Fruit fly (Drosophila melanogaster): ENCODE data around the gene CG10343.

CG10343 gene

DNA sequence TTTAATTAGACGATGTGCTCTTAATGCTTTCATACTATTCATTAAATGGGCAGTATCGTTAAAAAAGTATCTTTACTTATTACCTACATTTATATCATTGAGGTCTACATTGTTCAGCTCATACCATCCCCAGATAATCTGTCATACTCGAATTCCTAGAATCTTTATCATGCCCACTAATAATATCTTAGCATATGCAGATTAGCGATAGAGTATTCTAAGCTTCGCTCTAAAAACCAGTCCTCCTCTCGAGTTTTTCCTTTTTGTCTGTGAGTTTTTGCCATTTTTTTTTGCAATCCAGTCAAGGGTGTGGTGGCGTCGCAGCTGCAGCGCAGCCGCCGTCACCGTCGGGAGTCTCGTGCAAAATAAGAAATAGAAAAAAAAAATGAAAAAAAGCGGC, 49.5 kb downstream of the CG10343 start (continued):
- TF ChIP-seq esn (GFP tag; optimal IDR thresholded peaks at IDR 0.05), result no peak
- no peak for TF ChIP-seq CG31627 (GFP tag; optimal IDR thresholded peaks at IDR 0.05)
- no peak for TF ChIP-seq CG6792 (GFP tag; optimal IDR thresholded peaks at IDR 0.05)
- peak; percentile 38; the same call in 2 of the 3 replicates for TF ChIP-seq CG8119 (GFP tag; IDR thresholded peaks at IDR 0.05)
- TF ChIP-seq fd59A (GFP tag; optimal IDR thresholded peaks at IDR 0.05), result no peak
- peak; percentile 77 for TF ChIP-seq CG6276 (GFP tag; optimal IDR thresholded peaks at IDR 0.05)
- TF ChIP-seq eg (GFP tag; IDR thresholded peaks at IDR 0.05), result peak; percentile 80
- peak; percentile 49 for TF ChIP-seq Lpt (GFP tag; optimal IDR thresholded peaks at IDR 0.05)
- TF ChIP-seq spab (GFP tag; optimal IDR thresholded peaks at IDR 0.05), result no peak
- peak; percentile 25 for TF ChIP-seq dac (GFP tag; optimal IDR thresholded peaks at IDR 0.05)
- TF ChIP-seq ss (GFP tag; optimal IDR thresholded peaks at IDR 0.05), result peak in 1 of 2 experiments; percentile 14
- TF ChIP-seq OdsH (GFP tag; optimal IDR thresholded peaks at IDR 0.05), result peak; percentile 30
- TF ChIP-seq CG6163 (GFP tag; IDR thresholded peaks at IDR 0.05), result peak; percentile 56; the same call in 2 of the 3 replicates
- TF ChIP-seq achi (GFP tag; optimal IDR thresholded peaks at IDR 0.05), result peak; percentile 38
- TF ChIP-seq Sox14 (GFP tag; optimal IDR thresholded peaks at IDR 0.05), result peak; percentile 22
- peak; percentile 84 for TF ChIP-seq CG32006 (GFP tag; optimal IDR thresholded peaks at IDR 0.05)
- no peak for TF ChIP-seq Sox15 (GFP tag; optimal IDR thresholded peaks at IDR 0.05)
- no peak for TF ChIP-seq CG8319 (GFP tag; optimal IDR thresholded peaks at IDR 0.05)
- TF ChIP-seq CG10631 (GFP tag; optimal IDR thresholded peaks at IDR 0.05), result peak; percentile 35
- TF ChIP-seq Blimp-1 (GFP tag; optimal IDR thresholded peaks at IDR 0.05), result no peak
- peak; percentile 33 for TF ChIP-seq CG16779 (tag; optimal IDR thresholded peaks at IDR 0.05)
- peak; percentile 45 for TF ChIP-seq CG4318 (GFP tag; optimal IDR thresholded peaks at IDR 0.05)
- peak; percentile 28 for TF ChIP-seq pdm3 (GFP tag; optimal IDR thresholded peaks at IDR 0.05)
- TF ChIP-seq salr (GFP tag; optimal IDR thresholded peaks at IDR 0.05), result peak in 1 of 2 experiments; percentile 81
- TF ChIP-seq CG7368 (GFP tag; optimal IDR thresholded peaks at IDR 0.05), result no peak
- no peak for TF ChIP-seq topi (GFP tag; optimal IDR thresholded peaks at IDR 0.05)
- no peak for TF ChIP-seq lz (GFP tag; optimal IDR thresholded peaks at IDR 0.05)
- peak; percentile 73 for TF ChIP-seq Eip78C (GFP tag)

dm6 chr2L:18753242-18753641, 50.0 kb downstream of the CG10343 start:
- no peak for TF ChIP-seq CG16779 (tag; optimal IDR thresholded peaks at IDR 0.05)
- no peak for TF ChIP-seq spab (GFP tag; optimal IDR thresholded peaks at IDR 0.05)
